Fruit fly (Drosophila melanogaster): ENCODE data around the gene ND-42.

- TF ChIP-seq CG8478 (optimal IDR thresholded peaks at IDR 0.05) (no peak), CTCF (optimal IDR thresholded peaks at IDR 0.05) (no peak)
Observed at dm6 chr3R:22053202-22053601, 25.7 kb downstream of the ND-42 start.
